Worm (Caenorhabditis elegans): ENCODE data around the gene srh-102.

DNA sequence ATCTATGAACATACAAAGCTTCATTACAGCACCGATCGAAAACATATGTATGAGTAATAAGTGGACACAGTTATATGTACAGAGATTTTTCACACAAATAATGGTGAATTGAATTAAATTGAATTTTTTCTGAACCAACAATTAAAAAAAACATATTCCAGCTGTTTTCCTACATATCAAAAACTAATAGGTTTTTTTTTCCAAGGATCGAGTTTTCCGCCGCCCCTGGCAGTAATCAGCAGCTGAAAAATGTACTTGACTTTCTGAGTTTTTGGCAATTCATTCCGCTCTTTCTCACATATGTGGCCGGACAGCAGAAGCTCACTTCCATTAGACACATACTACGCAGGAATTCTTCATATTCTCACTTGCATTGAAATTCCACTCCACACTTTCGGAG lies 13.1 kb upstream of the srh-102 start, which contains the start of gene srh-174:
- TF ChIP-seq elt-3 (tag; optimal IDR thresholded peaks at IDR 0.05), result no peak
- TF ChIP-seq unc-39 (tag; optimal IDR thresholded peaks at IDR 0.05), result no peak
- TF ChIP-seq pha-4 (tag; optimal IDR thresholded peaks at IDR 0.05), result no peak
- no peak for TF ChIP-seq unc-62 (GFP tag; optimal IDR thresholded peaks at IDR 0.05)
- no peak for TF ChIP-seq lin-13 (tag; optimal IDR thresholded peaks at IDR 0.05)
- TF ChIP-seq nhr-76 (tag; optimal IDR thresholded peaks at IDR 0.05), result no peak
- no peak for TF ChIP-seq nhr-28 (tag; optimal IDR thresholded peaks at IDR 0.05)
- no peak for TF ChIP-seq elt-1 (tag; optimal IDR thresholded peaks at IDR 0.05; ENCODE audit: borderline replicate concordance, insufficient read depth)

All from whole organism, mixed stage, embryonic.